Worm (Caenorhabditis elegans): Measurements from ENCODE around the gene msp-57.
A peak's percentile ranks its signal among the peaks of the same experiment; 100 is the strongest.

The msp-57 gene

DNA sequence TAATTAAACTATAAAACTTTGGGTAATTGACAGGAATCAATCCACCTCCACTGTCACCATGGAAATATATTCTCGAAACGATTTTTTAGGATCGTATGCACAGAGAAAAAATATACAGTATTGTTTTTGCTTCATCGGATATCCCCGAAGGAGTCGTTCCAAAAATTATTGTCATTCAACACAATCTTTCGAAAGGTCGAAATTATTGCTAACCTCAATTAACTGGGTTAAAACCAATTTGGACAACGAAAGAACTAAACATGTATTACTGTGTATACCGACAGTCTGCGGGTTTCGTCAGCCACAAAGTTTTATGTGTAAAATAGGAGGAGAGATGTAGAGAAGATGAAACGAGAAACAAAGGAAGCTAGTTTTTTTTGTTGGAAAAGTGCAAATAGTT lies 919 bp downstream of the msp-57 start:
- TF ChIP-seq F26F4.8 (GFP tag; conservative IDR thresholded peaks at IDR 0.05) (no peak), lin-39 (tag; optimal IDR thresholded peaks at IDR 0.05) (no peak), lim-7 (GFP tag; IDR thresholded peaks at IDR 0.05) (no peak), ZK546.5 (tag; optimal IDR thresholded peaks at IDR 0.05) (no peak), spr-3 (GFP tag; optimal IDR thresholded peaks at IDR 0.05) (no peak), daf-8 (GFP tag; IDR thresholded peaks at IDR 0.05) (no peak), lin-38 (GFP tag; IDR thresholded peaks at IDR 0.05) (peak; percentile 36; the same call in 1 of the 2 replicates), ceh-82 (tag; optimal IDR thresholded peaks at IDR 0.05) (no peak), nhr-41 (GFP tag; IDR thresholded peaks at IDR 0.05) (no peak), egl-27 (tag; optimal IDR thresholded peaks at IDR 0.05) (no peak), saeg-2 (GFP tag; IDR thresholded peaks at IDR 0.05) (no peak), F37D6.2 (tag; optimal IDR thresholded peaks at IDR 0.05) (no peak), arid-1 (GFP tag; conservative IDR thresholded peaks at IDR 0.05) (no peak), tag-97 (GFP tag; IDR thresholded peaks at IDR 0.05) (no peak), Y75B8A.6 (GFP tag; IDR thresholded peaks at IDR 0.05) (no peak), nhr-25 (tag; optimal IDR thresholded peaks at IDR 0.05; ENCODE audit: borderline replicate concordance, insufficient read depth) (no peak), madf-9 (GFP tag; conservative IDR thresholded peaks at IDR 0.05) (no peak), nhr-111 (GFP tag; optimal IDR thresholded peaks at IDR 0.05) (no peak), D1046.2 (GFP tag; IDR thresholded peaks at IDR 0.05) (no peak), mdl-1 (tag; optimal IDR thresholded peaks at IDR 0.05) (no peak), pqm-1 (tag; optimal IDR thresholded peaks at IDR 0.05) (no peak), lin-29 (GFP tag; IDR thresholded peaks at IDR 0.05) (no peak), mes-2 (tag; optimal IDR thresholded peaks at IDR 0.05; ENCODE audit: poor library complexity, severe bottlenecking) (peak; percentile 43), nhr-76 (tag; optimal IDR thresholded peaks at IDR 0.05) (no peak), cey-2 (tag; optimal IDR thresholded peaks at IDR 0.05; ENCODE audit: borderline replicate concordance, insufficient read depth) (no peak), ZK337.2 (GFP tag; IDR thresholded peaks at IDR 0.05) (no peak), nhr-77 (tag; optimal IDR thresholded peaks at IDR 0.05) (no peak), nhr-42 (GFP tag; IDR thresholded peaks at IDR 0.05) (no peak), hlh-11 (tag; optimal IDR thresholded peaks at IDR 0.05) (peak; percentile 5), hmg-1.1 (GFP tag; IDR thresholded peaks at IDR 0.05) (no peak), snpc-4 (tag; optimal IDR thresholded peaks at IDR 0.05) (peak; percentile 80), dmd-9 (GFP tag; IDR thresholded peaks at IDR 0.05) (no peak), Y105C5A.15 (GFP tag; IDR thresholded peaks at IDR 0.05) (0 out of 2 replicates have a peak, but pooled peaks have one; percentile 35), ztf-11 (tag; optimal IDR thresholded peaks at IDR 0.05) (no peak), fkh-10 (GFP tag; optimal IDR thresholded peaks at IDR 0.05) (no peak), zfp-3 (GFP tag; conservative IDR thresholded peaks at IDR 0.05) (no peak), mep-1 (tag; optimal IDR thresholded peaks at IDR 0.05) (no peak), mdt-29 (GFP tag; IDR thresholded peaks at IDR 0.05) (peak; percentile 63; the same call in 1 of the 2 replicates), nhr-6 (tag; optimal IDR thresholded peaks at IDR 0.05) (no peak), Y48G9A.11 (GFP tag; IDR thresholded peaks at IDR 0.05) (0 out of 2 replicates have a peak, but pooled peaks have one; percentile 16), snpc-1.2 (GFP tag; IDR thresholded peaks at IDR 0.05) (peak; percentile 97), mxl-3 (GFP tag; optimal IDR thresholded peaks at IDR 0.05) (no peak), nhr-28 (tag; optimal IDR thresholded peaks at IDR 0.05) (no peak), rbr-2 (tag; optimal IDR thresholded peaks at IDR 0.05) (no peak), nhr-237 (tag; optimal IDR thresholded peaks at IDR 0.05) (no peak), lir-3 (tag; optimal IDR thresholded peaks at IDR 0.05) (no peak), sdz-12 (GFP tag; optimal IDR thresholded peaks at IDR 0.05) (no peak), unc-130 (GFP tag; optimal IDR thresholded peaks at IDR 0.05) (peak; percentile 29), F10B5.3 (tag; optimal IDR thresholded peaks at IDR 0.05) (no peak), zip-11 (GFP tag; IDR thresholded peaks at IDR 0.05) (no peak), nhr-102 (tag; optimal IDR thresholded peaks at IDR 0.05) (peak; percentile 50), F49E8.2 (tag; optimal IDR thresholded peaks at IDR 0.05; ENCODE audit: borderline replicate concordance) (peak; percentile 1)
